Worm (Caenorhabditis elegans) whole organism, late embryonic: ENCODE results near the gene msp-63.

ENCODE experiments used
- C38D4.7 ChIP-seq: fragments of 200-800 bp; sonication (Bioruptor generic); optimal IDR thresholded peaks from 2 replicates; lab custom pipeline; 2018; ENCODE audit warnings: mild to moderate bottlenecking, missing genetic modification characterization, moderate library complexity, missing compliant biosample characterization
- K02D7.2 ChIP-seq: sonication (generic microtip); optimal IDR thresholded peaks from 2 replicates; lab custom pipeline; 2017; ENCODE audit warnings: mild to moderate bottlenecking, missing genetic modification characterization, missing compliant biosample characterization
- K09A11.1 ChIP-seq: sonication (generic microtip); optimal IDR thresholded peaks from 2 replicates; lab custom pipeline; 2017; ENCODE audit warnings: antibody characterized with exemption, mild to moderate bottlenecking, missing genetic modification characterization, missing compliant biosample characterization; ENCODE audit not compliant: insufficient read depth
- ahr-1 ChIP-seq: sonication (generic microtip); optimal IDR thresholded peaks from 2 replicates; lab custom pipeline; 2016; ENCODE audit warnings: missing genetic modification characterization, missing compliant biosample characterization
- ceh-14 ChIP-seq: sonication (generic microtip); optimal IDR thresholded peaks from 2 replicates; lab custom pipeline; 2016; ENCODE audit warnings: missing genotype, missing genetic modification characterization, missing compliant biosample characterization
- ceh-45 ChIP-seq: fragments of 200-800 bp; sonication (Bioruptor generic); IDR thresholded peaks from 2 replicates; pipeline ENCODE4 v1.3.6; 2022; ENCODE audit warnings: missing genetic modification reagents, missing genetic modification characterization, missing compliant biosample characterization
- ceh-6 ChIP-seq: fragments of 200-800 bp; sonication (Bioruptor generic); optimal IDR thresholded peaks from 2 replicates; lab custom pipeline; 2018; ENCODE audit warnings: mild to moderate bottlenecking, missing genetic modification characterization, missing compliant biosample characterization
- dmd-4 ChIP-seq: sonication (generic microtip); optimal IDR thresholded peaks from 2 replicates; lab custom pipeline; 2016; ENCODE audit warnings: borderline replicate concordance, missing genetic modification characterization, missing compliant biosample characterization
- dve-1 ChIP-seq: sonication (generic microtip); optimal IDR thresholded peaks from 2 replicates; lab custom pipeline; 2017; ENCODE audit warnings: antibody characterized with exemption, mild to moderate bottlenecking, missing genetic modification characterization, missing compliant biosample characterization
- elt-2 ChIP-seq: sonication (generic microtip); optimal IDR thresholded peaks from 2 replicates; lab custom pipeline; 2016; ENCODE audit warnings: missing genetic modification reagents, missing genetic modification characterization, missing compliant biosample characterization
- ets-4 ChIP-seq: sonication (generic microtip); optimal IDR thresholded peaks from 2 replicates; lab custom pipeline; 2016; ENCODE audit warnings: missing genetic modification characterization, missing compliant biosample characterization
- eyg-1 ChIP-seq: sonication (generic microtip); optimal IDR thresholded peaks from 2 replicates; lab custom pipeline; 2016; ENCODE audit warnings: missing genotype, missing genetic modification characterization, missing compliant biosample characterization
- fax-1 ChIP-seq: sonication (generic microtip); optimal IDR thresholded peaks from 2 replicates; lab custom pipeline; 2016; ENCODE audit warnings: missing genotype, missing genetic modification characterization, missing compliant biosample characterization
- fkh-10 ChIP-seq: fragments of 150-350 bp; optimal IDR thresholded peaks from 2 replicates; lab custom pipeline; 2014; ENCODE audit warnings: missing biosample characterization, missing genetic modification reagents, missing genetic modification characterization
- fkh-6 ChIP-seq: sonication (generic microtip); optimal IDR thresholded peaks from 2 replicates; lab custom pipeline; 2016; ENCODE audit warnings: missing genetic modification characterization, missing compliant biosample characterization
- hlh-13 ChIP-seq: fragments of 200-800 bp; sonication (Bioruptor generic); optimal IDR thresholded peaks from 2 replicates; lab custom pipeline; 2018; ENCODE audit warnings: mild to moderate bottlenecking, missing genetic modification characterization, missing compliant biosample characterization
- hlh-6 ChIP-seq: sonication (generic microtip); optimal IDR thresholded peaks from 2 replicates; lab custom pipeline; 2016; ENCODE audit warnings: missing genotype, missing genetic modification characterization, missing compliant biosample characterization
- hlh-8 ChIP-seq: sonication (generic microtip); optimal IDR thresholded peaks from 2 replicates; lab custom pipeline; 2016; ENCODE audit warnings: missing genotype, missing genetic modification characterization, missing compliant biosample characterization
- lim-6 ChIP-seq: sonication (generic microtip); optimal IDR thresholded peaks from 2 replicates; lab custom pipeline; 2016; ENCODE audit warnings: missing genetic modification characterization, missing compliant biosample characterization
- lin-11 ChIP-seq: fragments of 200-800 bp; sonication (Bioruptor generic); optimal IDR thresholded peaks from 2 replicates; lab custom pipeline; 2018; ENCODE audit warnings: mild to moderate bottlenecking, missing genetic modification characterization, missing compliant biosample characterization
- mec-3 ChIP-seq: sonication (generic microtip); optimal IDR thresholded peaks from 2 replicates; lab custom pipeline; 2016; ENCODE audit warnings: borderline replicate concordance, missing genetic modification characterization, missing compliant biosample characterization
- nfya-1 ChIP-seq: sonication (generic microtip); optimal IDR thresholded peaks from 2 replicates; lab custom pipeline; 2017; ENCODE audit warnings: missing genetic modification characterization, mild to moderate bottlenecking, missing compliant biosample characterization, antibody characterized with exemption, moderate library complexity
- npax-4 ChIP-seq: sonication (generic microtip); optimal IDR thresholded peaks from 2 replicates; lab custom pipeline; 2016; ENCODE audit warnings: missing genetic modification characterization, missing compliant biosample characterization
- pqm-1 ChIP-seq: sonication (generic microtip); optimal IDR thresholded peaks from 2 replicates; lab custom pipeline; 2016; ENCODE audit warnings: missing genetic modification characterization, missing compliant biosample characterization
- pros-1 ChIP-seq: fragments of 150-350 bp; optimal IDR thresholded peaks from 2 replicates; lab custom pipeline; 2014; ENCODE audit warnings: missing biosample characterization, missing genetic modification reagents, missing genetic modification characterization
- ref-2 ChIP-seq: sonication (generic microtip); optimal IDR thresholded peaks from 2 replicates; lab custom pipeline; 2016; ENCODE audit warnings: missing genetic modification characterization, missing compliant biosample characterization
- sox-2 ChIP-seq: fragments of 200-800 bp; sonication (Bioruptor generic); IDR thresholded peaks from 2 replicates; pipeline ENCODE4 v1.3.6; 2022; ENCODE audit warnings: missing genetic modification reagents, missing genetic modification characterization, missing compliant biosample characterization
- tbx-7 ChIP-seq: sonication (generic microtip); optimal IDR thresholded peaks from 2 replicates; lab custom pipeline; 2016; ENCODE audit warnings: missing genotype, missing genetic modification characterization, missing compliant biosample characterization
- ttx-3 ChIP-seq: sonication (generic microtip); optimal IDR thresholded peaks from 2 replicates; lab custom pipeline; 2016; ENCODE audit warnings: missing genetic modification reagents, missing genetic modification characterization, missing compliant biosample characterization
- unc-42 ChIP-seq: sonication (generic microtip); optimal IDR thresholded peaks from 2 replicates; lab custom pipeline; 2016; ENCODE audit warnings: missing genotype, missing genetic modification characterization, missing compliant biosample characterization
- unc-55 ChIP-seq: sonication (generic microtip); optimal IDR thresholded peaks from 2 replicates; lab custom pipeline; 2017; ENCODE audit warnings: missing biosample characterization, missing genetic modification reagents, missing genetic modification characterization
- unc-86 ChIP-seq: sonication (generic microtip); optimal IDR thresholded peaks from 2 replicates; lab custom pipeline; 2016; ENCODE audit warnings: missing genetic modification characterization, missing compliant biosample characterization
- ztf-16 ChIP-seq: sonication (generic microtip); optimal IDR thresholded peaks from 2 replicates; lab custom pipeline; 2017; ENCODE audit warnings: missing genetic modification characterization, missing compliant biosample characterization

The msp-63 gene

DNA sequence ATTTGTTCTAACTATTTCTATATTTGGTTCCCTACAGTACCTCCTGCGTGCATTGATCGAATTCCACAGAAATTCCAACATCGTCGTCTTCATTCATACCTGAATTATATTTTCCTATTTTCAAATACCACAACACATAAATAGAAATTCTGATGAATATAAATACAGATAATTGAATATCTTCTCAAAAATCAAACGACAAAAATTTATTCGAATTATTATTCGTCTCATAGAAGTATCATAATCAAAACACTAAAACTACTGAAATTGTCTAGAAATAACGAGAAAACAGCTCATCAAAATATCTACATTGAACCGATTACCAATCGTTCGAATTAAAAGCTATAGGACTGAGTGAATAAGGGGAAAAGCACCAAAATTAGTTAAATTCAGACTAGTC, 35.9 kb upstream of the msp-63 start, which contains the start of gene gtap-1:
TSS of gene gtap-1 (minus strand) at position 101 of the 400 bp plus-strand sequence.
- TF ChIP-seq pqm-1 (tag; lab: Kevin White, UChicago) (no peak), dmd-4 (tag; lab: Kevin White, UChicago) (no peak), elt-2 (tag; lab: Kevin White, UChicago) (no peak), C38D4.7 (GFP tag; lab: Kevin White, UChicago) (no peak), ets-4 (tag; lab: Kevin White, UChicago) (no peak), ahr-1 (tag; lab: Kevin White, UChicago) (no peak), fkh-10 (GFP tag; lab: Kevin White, UChicago) (no peak), ceh-45 (GFP tag; lab: Robert Waterston, UW) (no peak), pros-1 (tag; lab: Kevin White, UChicago) (no peak), ztf-16 (tag; lab: Kevin White, UChicago) (no peak), K09A11.1 (tag; lab: Kevin White, UChicago) (no peak), lin-11 (tag; lab: Kevin White, UChicago) (no peak), tbx-7 (tag; lab: Kevin White, UChicago) (no peak), hlh-13 (no peak), npax-4 (no peak), hlh-8 (tag; lab: Kevin White, UChicago) (no peak), ceh-14 (tag; lab: Kevin White, UChicago) (no peak), dve-1 (tag; lab: Kevin White, UChicago) (no peak)

DNA sequence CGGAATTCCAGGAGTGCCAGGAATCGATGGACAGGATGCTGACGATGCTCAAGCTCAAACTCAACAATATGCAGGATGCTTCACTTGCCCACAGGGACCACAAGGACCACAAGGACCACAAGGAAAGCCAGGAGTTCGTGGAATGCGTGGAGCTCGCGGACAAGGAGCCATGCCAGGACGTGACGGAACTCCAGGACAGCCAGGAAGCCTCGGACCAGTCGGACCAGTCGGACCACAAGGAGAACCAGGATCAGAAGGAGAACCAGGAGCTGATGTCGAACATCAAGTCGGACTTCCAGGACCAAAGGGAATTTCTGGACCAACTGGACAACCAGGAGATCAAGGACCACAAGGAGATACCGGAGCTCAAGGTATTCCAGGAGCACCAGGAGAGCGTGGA, 34.1 kb upstream of the msp-63 start:
- TF ChIP-seq mec-3 (tag; lab: Kevin White, UChicago) (no peak), ahr-1 (tag; lab: Kevin White, UChicago) (no peak), fax-1 (tag; lab: Kevin White, UChicago) (no peak), dve-1 (tag; lab: Kevin White, UChicago) (no peak), ref-2 (no peak), ttx-3 (tag; lab: Kevin White, UChicago) (no peak), unc-42 (tag; lab: Kevin White, UChicago) (no peak), nfya-1 (tag; lab: Kevin White, UChicago) (no peak)

DNA sequence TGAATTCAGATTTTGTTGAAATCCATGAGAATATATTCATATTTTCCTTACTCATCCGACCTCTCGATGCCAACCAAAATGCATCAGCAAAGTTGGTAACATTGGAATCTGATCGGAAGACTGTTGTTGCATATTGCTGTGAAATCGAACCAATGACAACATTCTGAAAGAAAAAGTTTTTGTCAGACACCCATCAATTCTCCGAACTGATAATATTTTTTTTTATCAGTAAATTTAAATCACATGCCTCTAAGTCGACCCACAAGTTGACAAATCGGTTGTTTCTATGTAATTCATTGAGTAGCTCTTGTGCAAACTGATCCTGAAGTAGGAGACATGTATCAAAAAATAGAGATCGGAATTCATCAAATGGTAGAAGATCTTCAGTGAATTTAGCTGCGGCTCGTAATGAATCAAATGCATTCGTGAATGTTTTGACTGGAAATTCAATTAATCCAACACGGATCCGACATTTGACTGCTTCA, 32.7 kb upstream of the msp-63 start, which contains the start of gene col-74:
TSS of gene col-74 (plus strand) at position 435 of the 485 bp plus-strand sequence.
- TF ChIP-seq pqm-1 (tag; lab: Kevin White, UChicago) (no peak), hlh-6 (tag; lab: Kevin White, UChicago) (no peak), ceh-6 (no peak), K02D7.2 (tag; lab: Kevin White, UChicago) (no peak), ttx-3 (tag; lab: Kevin White, UChicago) (no peak), unc-86 (tag; lab: Kevin White, UChicago) (no peak), sox-2 (GFP tag; lab: Robert Waterston, UW) (no peak), fkh-6 (tag; lab: Kevin White, UChicago) (no peak), unc-55 (GFP tag; lab: Kevin White, UChicago) (no peak), dmd-4 (tag; lab: Kevin White, UChicago) (no peak), ref-2 (no peak), fkh-10 (GFP tag; lab: Kevin White, UChicago) (no peak)

DNA sequence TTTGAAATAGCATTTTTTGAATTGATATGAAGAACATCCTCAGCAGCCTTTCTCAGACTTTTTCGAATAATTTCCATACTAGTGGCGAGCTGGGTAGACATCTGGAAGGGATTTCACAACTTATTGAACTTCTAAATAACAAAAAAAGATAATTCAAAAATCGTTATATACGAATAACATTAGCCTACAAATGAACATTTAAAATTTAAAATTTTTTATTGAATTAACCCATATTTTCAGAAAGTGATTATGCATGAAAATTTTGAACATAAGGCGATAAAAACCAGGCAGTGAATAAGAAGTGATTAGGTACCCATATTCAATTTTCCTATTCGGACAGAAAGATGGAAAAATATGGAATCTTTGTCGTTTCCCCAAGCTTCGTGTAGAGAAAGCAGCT, 31.2 kb upstream of the msp-63 start, which contains the start of gene ZK1248.11:
TSS of gene ZK1248.11 (minus strand) at position 101 of the 400 bp plus-strand sequence.
- TF ChIP-seq lim-6 (tag; lab: Kevin White, UChicago) (no peak), K02D7.2 (tag; lab: Kevin White, UChicago) (no peak)

DNA sequence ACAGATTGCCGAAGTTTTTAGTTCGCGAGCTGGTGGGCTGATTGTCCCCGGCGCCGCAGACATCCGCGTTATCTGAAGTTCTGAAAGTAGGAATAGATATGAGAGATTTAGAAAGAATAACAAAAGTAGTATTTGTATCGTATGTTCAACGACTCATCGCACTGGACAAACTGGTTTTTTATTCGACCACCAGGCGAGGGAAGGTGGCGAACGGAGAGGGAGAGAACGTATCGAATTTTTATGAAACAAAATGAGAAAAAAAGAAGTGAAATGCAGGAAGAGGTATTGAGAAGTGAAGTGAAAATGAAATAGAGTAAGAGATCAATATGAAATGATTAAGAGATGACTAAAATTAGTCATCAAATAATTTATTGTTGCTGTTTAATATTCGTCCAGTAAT, 30.1 kb upstream of the msp-63 start, which contains the start of gene tbc-2:
TSS of gene tbc-2 (minus strand) at position 80 of the 400 bp plus-strand sequence.
- TF ChIP-seq sox-2 (GFP tag; lab: Robert Waterston, UW) (no peak), C38D4.7 (GFP tag; lab: Kevin White, UChicago) (no peak), elt-2 (tag; lab: Kevin White, UChicago) (no peak), eyg-1 (tag; lab: Kevin White, UChicago) (no peak)
